Worm (Caenorhabditis elegans) whole organism, L4 larva: ENCODE measurements around the gene crh-1.

Experiments
- F44E2.7 ChIP-seq: fragments of 200-800 bp; sonication (Bioruptor generic); IDR thresholded peaks from 2 replicates; pipeline ENCODE4 v2.1.2; 2022; ENCODE audit warnings: missing genetic modification characterization, missing compliant biosample characterization
- F49E8.2 ChIP-seq: sonication (generic microtip); optimal IDR thresholded peaks from 2 replicates; lab custom pipeline; 2016; ENCODE audit warnings: missing compliant biosample characterization, mild to moderate bottlenecking, missing genetic modification characterization, borderline replicate concordance
- R02D3.7 ChIP-seq: fragments of 150-350 bp; sonication (generic microtip); optimal IDR thresholded peaks from 3 replicates; lab custom pipeline; 2014; ENCODE audit warnings: missing biosample characterization, missing genetic modification characterization
- Y48G9A.11 ChIP-seq: fragments of 200-800 bp; sonication (Bioruptor generic); IDR thresholded peaks from 2 replicates; pipeline ENCODE4 v1.3.6; 2022; ENCODE audit warnings: missing genetic modification reagents, missing genetic modification characterization, missing compliant biosample characterization
- ZK546.5 ChIP-seq, 2 experiments: sonication (generic microtip); optimal IDR thresholded peaks; 2 replicates each; lab custom pipeline; 2017; ENCODE audit warnings: missing biosample characterization in 2 of 2, missing genetic modification characterization in 2 of 2
- aly-2 ChIP-seq: sonication (generic microtip); optimal IDR thresholded peaks from 2 replicates; lab custom pipeline; 2018; ENCODE audit warnings: missing biosample characterization, missing genetic modification characterization
- arid-1 ChIP-seq: fragments of 200-800 bp; sonication (Bioruptor generic); conservative IDR thresholded peaks from 2 replicates; pipeline ENCODE4 v1.3.6; 2022; ENCODE audit warnings: missing genetic modification reagents, missing genetic modification characterization, missing compliant biosample characterization
- ceh-20 ChIP-seq: fragments of 200-800 bp; sonication (Bioruptor generic); IDR thresholded peaks from 2 replicates; pipeline ENCODE4 v1.3.6; 2022; ENCODE audit warnings: missing genetic modification reagents, missing genetic modification characterization, missing compliant biosample characterization
- ceh-82 ChIP-seq: sonication (generic microtip); optimal IDR thresholded peaks from 2 replicates; lab custom pipeline; 2017; ENCODE audit warnings: missing biosample characterization, missing genetic modification characterization
- daf-16 ChIP-seq, 3 experiments: sonication (generic microtip); optimal IDR thresholded peaks; 2 replicates each; lab custom pipeline; 2016 to 2017; ENCODE audit warnings: missing genetic modification characterization in 3 of 3, missing genetic modification reagents in 3 of 3, mild to moderate bottlenecking in 2 of 3, missing compliant biosample characterization in 2 of 3, missing biosample characterization in 1 of 3, moderate library complexity in 1 of 3
- daf-19 ChIP-seq: fragments of 200-800 bp; sonication (Bioruptor generic); conservative IDR thresholded peaks from 2 replicates; pipeline ENCODE4 v1.3.6; 2022; ENCODE audit warnings: missing genetic modification characterization, missing compliant biosample characterization
- dmd-8 ChIP-seq: fragments of 200-800 bp; sonication (Bioruptor generic); IDR thresholded peaks from 2 replicates; pipeline ENCODE4 v1.3.6; 2022; ENCODE audit warnings: missing genetic modification characterization, missing compliant biosample characterization
- dmd-9 ChIP-seq: fragments of 200-800 bp; sonication (Bioruptor generic); IDR thresholded peaks from 2 replicates; pipeline ENCODE4 v1.3.6; 2022; ENCODE audit warnings: missing genetic modification reagents, missing genetic modification characterization, missing compliant biosample characterization
- dpl-1 ChIP-seq: fragments of 150-350 bp; optimal IDR thresholded peaks from 2 replicates; lab custom pipeline; 2014; ENCODE audit warnings: missing biosample characterization, missing genetic modification reagents, missing genetic modification characterization
- duxl-1 ChIP-seq: sonication (generic microtip); optimal IDR thresholded peaks from 2 replicates; lab custom pipeline; 2016; ENCODE audit warnings: mild to moderate bottlenecking, missing genetic modification characterization, moderate library complexity, missing compliant biosample characterization; ENCODE audit not compliant: poor library complexity
- egl-43 ChIP-seq: fragments of 200-800 bp; sonication (Bioruptor generic); IDR thresholded peaks from 2 replicates; pipeline ENCODE4 v1.3.6; 2022; ENCODE audit warnings: missing genetic modification reagents, missing genetic modification characterization, missing compliant biosample characterization
- fkh-10 ChIP-seq: fragments of 150-350 bp; optimal IDR thresholded peaks from 2 replicates; lab custom pipeline; 2014; ENCODE audit warnings: missing biosample characterization, missing genetic modification reagents, missing genetic modification characterization
- fos-1 ChIP-seq: fragments of 150-350 bp; optimal IDR thresholded peaks from 2 replicates; lab custom pipeline; 2014; ENCODE audit warnings: missing biosample characterization, missing genetic modification characterization
- hif-1 ChIP-seq, 2 experiments: sonication (generic microtip); optimal IDR thresholded peaks; 2 replicates each; lab custom pipeline; 2016 to 2017; ENCODE audit warnings: missing compliant biosample characterization in 2 of 2, missing genetic modification characterization in 2 of 2, missing genetic modification reagents in 2 of 2, missing genotype in 2 of 2, mild to moderate bottlenecking in 1 of 2
- jun-1 ChIP-seq: fragments of 150-350 bp; optimal IDR thresholded peaks from 2 replicates; lab custom pipeline; 2014; ENCODE audit warnings: missing biosample characterization, missing genetic modification reagents, missing genetic modification characterization
- lin-1 ChIP-seq: fragments of 200-800 bp; sonication (Bioruptor generic); IDR thresholded peaks from 2 replicates; pipeline ENCODE4 v1.3.6; 2022; ENCODE audit warnings: missing genetic modification reagents, missing genetic modification characterization, missing compliant biosample characterization
- lin-29 ChIP-seq: fragments of 200-800 bp; sonication (Bioruptor generic); IDR thresholded peaks from 2 replicates; pipeline ENCODE4 v1.3.6; 2022; ENCODE audit warnings: missing genetic modification reagents, missing genetic modification characterization, missing compliant biosample characterization
- lin-39 ChIP-seq: fragments of 150-350 bp; optimal IDR thresholded peaks from 2 replicates; lab custom pipeline; 2014; ENCODE audit warnings: missing biosample characterization, missing genetic modification reagents, missing genetic modification characterization
- lsy-2 ChIP-seq, 2 experiments: fragments of 150-350 bp in 1 of 2; sonication (generic microtip) in 1 of 2; optimal IDR thresholded peaks; 2 replicates each; lab custom pipeline; 2014 to 2017; ENCODE audit warnings: missing biosample characterization in 2 of 2, missing genetic modification characterization in 2 of 2
- madf-5 ChIP-seq, 2 experiments: fragments of 200-800 bp; sonication (Bioruptor generic); IDR thresholded peaks; 2 replicates each; pipeline ENCODE4 v1.3.6; 2022; ENCODE audit warnings: missing compliant biosample characterization in 2 of 2, missing genetic modification characterization in 2 of 2
- madf-9 ChIP-seq: fragments of 200-800 bp; sonication (Bioruptor generic); conservative IDR thresholded peaks from 2 replicates; pipeline ENCODE4 v1.3.6; 2022; ENCODE audit warnings: missing genetic modification reagents, missing genetic modification characterization, missing compliant biosample characterization
- mdt-29 ChIP-seq: fragments of 200-800 bp; sonication (Bioruptor generic); IDR thresholded peaks from 2 replicates; pipeline ENCODE4 v1.3.6; 2022; ENCODE audit warnings: missing genetic modification reagents, missing genetic modification characterization, missing compliant biosample characterization
- mxl-3 ChIP-seq: fragments of 200-800 bp; sonication (Bioruptor generic); optimal IDR thresholded peaks from 2 replicates; lab custom pipeline; 2018; ENCODE audit warnings: mild to moderate bottlenecking, missing genetic modification characterization, missing compliant biosample characterization
- nhr-102 ChIP-seq: sonication (generic microtip); optimal IDR thresholded peaks from 2 replicates; lab custom pipeline; 2016; ENCODE audit warnings: mild to moderate bottlenecking, missing genetic modification characterization, moderate library complexity, missing compliant biosample characterization
- nhr-11 ChIP-seq: fragments of 150-350 bp; optimal IDR thresholded peaks from 2 replicates; lab custom pipeline; 2014; ENCODE audit warnings: missing biosample characterization, missing genetic modification characterization
- nhr-28 ChIP-seq: fragments of 150-350 bp; optimal IDR thresholded peaks from 2 replicates; lab custom pipeline; 2014; ENCODE audit warnings: missing biosample characterization, missing genetic modification characterization
- pqm-1 ChIP-seq: sonication (generic microtip); optimal IDR thresholded peaks from 2 replicates; lab custom pipeline; 2017; ENCODE audit warnings: missing biosample characterization, missing genetic modification characterization
- rbr-2 ChIP-seq: sonication (generic microtip); optimal IDR thresholded peaks from 2 replicates; lab custom pipeline; 2016; ENCODE audit warnings: missing genotype, missing genetic modification characterization, missing compliant biosample characterization
- set-16 ChIP-seq: fragments of 200-800 bp; sonication (Bioruptor generic); IDR thresholded peaks from 2 replicates; pipeline ENCODE4 v1.3.6; 2022; ENCODE audit warnings: missing genetic modification reagents, missing genetic modification characterization, missing compliant biosample characterization
- unc-39 ChIP-seq: sonication (generic microtip); optimal IDR thresholded peaks from 2 replicates; lab custom pipeline; 2017; ENCODE audit warnings: missing biosample characterization, missing genetic modification characterization
- zfp-2 ChIP-seq: sonication (generic microtip); optimal IDR thresholded peaks from 2 replicates; lab custom pipeline; 2016; ENCODE audit warnings: mild to moderate bottlenecking, missing genetic modification characterization, missing compliant biosample characterization
- zip-11 ChIP-seq: fragments of 200-800 bp; sonication (Bioruptor generic); IDR thresholded peaks from 2 replicates; pipeline ENCODE4 v1.3.6; 2022; ENCODE audit warnings: missing genetic modification characterization, missing compliant biosample characterization
- ztf-11 ChIP-seq: fragments of 150-350 bp; optimal IDR thresholded peaks from 2 replicates; lab custom pipeline; 2014; ENCODE audit warnings: missing biosample characterization, missing genetic modification characterization
- ztf-7 ChIP-seq: fragments of 150-350 bp; optimal IDR thresholded peaks from 2 replicates; lab custom pipeline; 2014; ENCODE audit warnings: missing biosample characterization, missing genetic modification characterization

The crh-1 gene

DNA sequence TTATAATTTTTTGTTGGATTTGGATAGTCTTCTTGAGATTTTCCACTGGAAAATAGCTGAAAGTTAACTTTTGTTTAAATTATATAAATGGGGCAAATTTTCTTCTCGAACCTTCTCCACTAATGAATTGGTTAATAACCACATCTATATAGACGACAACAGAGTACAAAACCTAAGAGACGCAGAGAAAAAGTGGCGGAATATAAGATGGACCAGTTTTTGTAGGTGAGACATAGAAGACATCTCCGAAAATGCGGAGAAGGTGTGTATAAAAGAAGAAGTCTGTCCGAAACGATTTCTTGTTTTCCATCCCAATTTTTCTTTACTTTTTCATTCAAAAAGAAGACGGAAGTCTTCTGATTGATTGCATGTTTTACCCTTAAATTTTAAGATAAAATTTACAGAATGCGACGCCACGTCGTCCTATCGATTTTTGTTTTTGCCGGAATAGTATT is 32.7 kb upstream of the crh-1 start, which contains the start of gene gly-8:
Gene gly-8 (plus strand): TSS at position 405 of the 455 bp plus-strand sequence.
- TF ChIP-seq arid-1 (no peak), hif-1 (tag; optimal IDR thresholded peaks at IDR 0.05; lab: Kevin White, UChicago) (no peak), F44E2.7 (GFP tag; lab: Robert Waterston, UW) (no peak), mxl-3 (GFP tag; lab: Kevin White, UChicago) (no peak), lsy-2 (tag; optimal IDR thresholded peaks at IDR 0.05; lab: Kevin White, UChicago) (peak in 1 of 2 experiments; percentile 43), daf-16 (GFP tag; optimal IDR thresholded peaks at IDR 0.05; lab: Kevin White, UChicago) (no peak), daf-16 (tag; optimal IDR thresholded peaks at IDR 0.05; lab: Kevin White, UChicago) (no peak), dpl-1 (GFP tag; lab: Kevin White, UChicago) (peak; percentile 49), ceh-20 (no peak), nhr-28 (peak; percentile 45), nhr-11 (tag; lab: Kevin White, UChicago) (no peak), fkh-10 (GFP tag; lab: Kevin White, UChicago) (no peak), daf-19 (GFP tag; lab: Robert Waterston, UW) (no peak), Y48G9A.11 (no peak), R02D3.7 (no peak), pqm-1 (no peak), rbr-2 (tag; lab: Kevin White, UChicago) (no peak), ZK546.5 (tag; optimal IDR thresholded peaks at IDR 0.05; lab: Kevin White, UChicago) (no peak), lin-39 (tag; lab: Kevin White, UChicago) (no peak), jun-1 (tag; lab: Kevin White, UChicago) (no peak), mdt-29 (GFP tag; lab: Robert Waterston, UW) (no peak)
- TF ChIP-seq, all 104 proteins: peak for 3

DNA sequence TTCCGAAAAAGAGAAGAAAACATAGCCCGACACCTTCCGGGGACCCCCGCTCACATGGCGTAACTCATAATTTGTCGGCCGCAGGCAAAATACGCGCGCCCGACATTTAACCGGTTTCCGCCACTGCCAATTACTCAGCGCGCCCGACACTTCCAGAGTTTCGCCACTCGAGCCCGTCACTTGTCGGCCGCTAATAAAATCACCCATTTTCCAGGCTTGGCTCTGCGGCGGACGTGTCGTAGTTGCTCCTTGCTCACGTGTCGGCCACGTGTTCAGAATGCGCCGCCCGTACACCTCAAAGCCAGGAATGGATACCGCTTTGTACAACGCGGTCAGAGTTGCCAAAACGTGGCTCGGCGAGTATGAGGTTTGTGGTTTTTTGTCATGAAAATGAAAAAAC is 29.9 kb upstream of the crh-1 start:
- no peak for TF ChIP-seq rbr-2 (tag; lab: Kevin White, UChicago)
- TF ChIP-seq egl-43 (GFP tag; lab: Robert Waterston, UW) = peak; percentile 58; the same call in 1 of the 2 replicates
- TF ChIP-seq dmd-8 (GFP tag; lab: Robert Waterston, UW) = no peak
- TF ChIP-seq nhr-102 (tag; lab: Kevin White, UChicago) = no peak
- TF ChIP-seq zip-11 (GFP tag; lab: Robert Waterston, UW) = no peak
- TF ChIP-seq lsy-2 (tag; optimal IDR thresholded peaks at IDR 0.05; lab: Kevin White, UChicago) = no peak
- peak; percentile 24 for TF ChIP-seq duxl-1 (tag; lab: Kevin White, UChicago)
- 0 out of 2 replicates have a peak, but pooled peaks have one; percentile 22 for TF ChIP-seq lin-29 (GFP tag; lab: Robert Waterston, UW)
- TF ChIP-seq ceh-82 (tag; lab: Kevin White, UChicago) = no peak
- TF ChIP-seq unc-39 (tag; lab: Kevin White, UChicago) = no peak
- TF ChIP-seq zfp-2 (tag; lab: Kevin White, UChicago) = no peak
- peak; percentile 56 for TF ChIP-seq mxl-3 (GFP tag; lab: Kevin White, UChicago)
- no peak for TF ChIP-seq F49E8.2
- TF ChIP-seq madf-9 (GFP tag; lab: Robert Waterston, UW) = no peak
- TF ChIP-seq fos-1 (tag; lab: Kevin White, UChicago) = no peak
- peak; percentile 68 for TF ChIP-seq set-16 (GFP tag; lab: Robert Waterston, UW)
- no peak for TF ChIP-seq madf-5 (GFP tag; IDR thresholded peaks at IDR 0.05; lab: Robert Waterston, UW)
- TF ChIP-seq fkh-10 (GFP tag; lab: Kevin White, UChicago) = no peak

- TF ChIP-seq aly-2 = no peak
- TF ChIP-seq ztf-7 (tag; lab: Kevin White, UChicago) = no peak
- TF ChIP-seq dmd-9 = no peak
- no peak for TF ChIP-seq ztf-11 (tag; lab: Kevin White, UChicago)
- no peak for TF ChIP-seq lin-1 (GFP tag; lab: Robert Waterston, UW)
Observed at ce11 chrIII:11629354-11629753, 28.2 kb upstream of the crh-1 start, which contains the start of gene Y66A7A.7. Y66A7A.7 (minus strand) TSS chrIII:11629454.
